Worm (Caenorhabditis elegans) whole organism, L4/young adult: Measurements from ENCODE around the gene lpr-6.

ENCODE experiments used
- W03F9.2 ChIP-seq: fragments of 150-350 bp; optimal IDR thresholded peaks from 2 replicates; lab custom pipeline; 2014; ENCODE audit warnings: missing biosample characterization, missing genetic modification characterization
- dao-5 ChIP-seq: sonication (generic microtip); optimal IDR thresholded peaks from 2 replicates; lab custom pipeline; 2016; ENCODE audit warnings: missing genotype, missing genetic modification characterization, moderate library complexity, missing compliant biosample characterization
- him-1 ChIP-seq: sonication (generic microtip); optimal IDR thresholded peaks from 2 replicates; lab custom pipeline; 2016; ENCODE audit warnings: missing genotype, missing genetic modification reagents, missing genetic modification characterization, missing compliant biosample characterization

- no peak for TF ChIP-seq him-1 (tag; lab: Kevin White, UChicago)
- TF ChIP-seq dao-5 (tag; lab: Kevin White, UChicago), result no peak
- TF ChIP-seq W03F9.2, result no peak
These were observed 23.4 kb upstream of the lpr-6 start for ce11 chrX:11036114-11037087.
